Worm (Caenorhabditis elegans): Measurements from ENCODE around the gene pqn-84.

Gene pqn-84

DNA sequence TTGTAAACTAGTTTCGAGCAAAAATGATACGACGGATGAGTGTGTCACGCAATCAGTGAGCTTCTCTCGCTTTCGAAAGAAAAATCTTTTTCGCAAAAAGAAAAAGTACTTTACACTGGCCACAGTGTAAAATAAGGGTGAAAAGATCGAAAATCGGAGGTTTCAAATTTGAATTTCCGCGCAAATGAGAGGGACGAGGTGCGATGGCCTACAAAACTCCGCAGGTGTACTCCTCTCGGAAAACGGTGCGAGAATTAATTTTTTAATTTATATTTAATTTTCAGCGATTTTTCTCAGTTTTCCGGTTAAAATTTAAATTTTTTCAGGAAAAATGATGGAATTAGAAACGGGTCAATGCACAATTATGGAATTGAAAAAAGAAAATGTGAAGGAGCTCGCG is 46.7 kb downstream of the pqn-84 start, which contains the start of gene mrt-2 (continued):
- peak; percentile 14 for TF ChIP-seq F37D6.2 (tag; optimal IDR thresholded peaks at IDR 0.05)
- no peak for TF ChIP-seq D1046.2 (GFP tag; IDR thresholded peaks at IDR 0.05)
- no peak for TF ChIP-seq zip-2 (tag; optimal IDR thresholded peaks at IDR 0.05)
- TF ChIP-seq ceh-32 (tag; optimal IDR thresholded peaks at IDR 0.05; ENCODE audit: poor library complexity) = no peak
- peak; percentile 24 for TF ChIP-seq nhr-28 (tag; optimal IDR thresholded peaks at IDR 0.05)
- no peak for TF ChIP-seq egl-43 (GFP tag; IDR thresholded peaks at IDR 0.05)
- TF ChIP-seq F44E2.7 (GFP tag; IDR thresholded peaks at IDR 0.05) = no peak
- TF ChIP-seq nhr-25 (tag; optimal IDR thresholded peaks at IDR 0.05; ENCODE audit: borderline replicate concordance, insufficient read depth) = peak; percentile 16
- TF ChIP-seq daf-16 (GFP tag; optimal IDR thresholded peaks at IDR 0.05) = no peak
- peak; percentile 47 for TF ChIP-seq daf-16 (tag; optimal IDR thresholded peaks at IDR 0.05)
- TF ChIP-seq lin-29 (GFP tag; IDR thresholded peaks at IDR 0.05) = no peak
- peak; percentile 97 for TF ChIP-seq dpl-1 (GFP tag; optimal IDR thresholded peaks at IDR 0.05)
- no peak for TF ChIP-seq set-16 (GFP tag; IDR thresholded peaks at IDR 0.05)
- TF ChIP-seq snpc-4 (tag; optimal IDR thresholded peaks at IDR 0.05) = no peak
- TF ChIP-seq fkh-10 (GFP tag; optimal IDR thresholded peaks at IDR 0.05) = no peak
- no peak; the same call in 1 of the 2 replicates for TF ChIP-seq tra-1 (GFP tag; IDR thresholded peaks at IDR 0.05)
- no peak for TF ChIP-seq cey-2 (tag; optimal IDR thresholded peaks at IDR 0.05; ENCODE audit: borderline replicate concordance, insufficient read depth)
- TF ChIP-seq aly-2 (tag; optimal IDR thresholded peaks at IDR 0.05) = no peak
- no peak for TF ChIP-seq R02D3.7 (tag; optimal IDR thresholded peaks at IDR 0.05)
- no peak for TF ChIP-seq lir-3 (tag; optimal IDR thresholded peaks at IDR 0.05)
- no peak for TF ChIP-seq spr-3 (GFP tag; optimal IDR thresholded peaks at IDR 0.05)
- peak; percentile 48 for TF ChIP-seq rbr-2 (tag; optimal IDR thresholded peaks at IDR 0.05)
- no peak for TF ChIP-seq Y105C5A.15 (GFP tag; IDR thresholded peaks at IDR 0.05)
- TF ChIP-seq fos-1 (tag; optimal IDR thresholded peaks at IDR 0.05) = no peak
- no peak for TF ChIP-seq pqm-1 (tag; optimal IDR thresholded peaks at IDR 0.05)
- TF ChIP-seq mdl-1 (tag; optimal IDR thresholded peaks at IDR 0.05) = no peak
- no peak for TF ChIP-seq mdt-29 (GFP tag; IDR thresholded peaks at IDR 0.05)
- no peak for TF ChIP-seq snpc-1.2 (GFP tag; IDR thresholded peaks at IDR 0.05)
- no peak for TF ChIP-seq hmg-1.1 (GFP tag; IDR thresholded peaks at IDR 0.05)
- no peak for TF ChIP-seq ama-1 (optimal IDR thresholded peaks at IDR 0.05)
- TF ChIP-seq daf-8 (GFP tag; IDR thresholded peaks at IDR 0.05) = no peak
- no peak for TF ChIP-seq ztf-11 (tag; optimal IDR thresholded peaks at IDR 0.05)
- TF ChIP-seq lin-13 (GFP tag; optimal IDR thresholded peaks at IDR 0.05) = peak; percentile 45
- peak; percentile 44 for TF ChIP-seq hlh-30 (tag; optimal IDR thresholded peaks at IDR 0.05; ENCODE audit: insufficient read depth)
- peak; percentile 75 for TF ChIP-seq unc-130 (GFP tag; optimal IDR thresholded peaks at IDR 0.05)
- TF ChIP-seq Y5F2A.4 (GFP tag; optimal IDR thresholded peaks at IDR 0.05) = no peak
- TF ChIP-seq vab-7 (GFP tag; IDR thresholded peaks at IDR 0.05) = no peak
- no peak for TF ChIP-seq saeg-2 (GFP tag; IDR thresholded peaks at IDR 0.05)
- peak; percentile 70 for TF ChIP-seq lin-38 (GFP tag; IDR thresholded peaks at IDR 0.05)
- 0 out of 2 replicates have a peak, but pooled peaks have one; percentile 2 for TF ChIP-seq ceh-44 (GFP tag; IDR thresholded peaks at IDR 0.05)
- TF ChIP-seq Y75B8A.6 (GFP tag; IDR thresholded peaks at IDR 0.05) = no peak
- peak; percentile 49 for TF ChIP-seq nhr-102 (tag; optimal IDR thresholded peaks at IDR 0.05)
- TF ChIP-seq F26F4.8 (GFP tag; conservative IDR thresholded peaks at IDR 0.05) = no peak
- TF ChIP-seq unc-62 (GFP tag; optimal IDR thresholded peaks at IDR 0.05 in 1 of 2) = no peak
- no peak for TF ChIP-seq unc-62 (tag; optimal IDR thresholded peaks at IDR 0.05)
- TF ChIP-seq ceh-20 (GFP tag; IDR thresholded peaks at IDR 0.05) = 0 out of 2 replicates have a peak, but pooled peaks have one; percentile 17
- TF ChIP-seq daf-19 (GFP tag; conservative IDR thresholded peaks at IDR 0.05) = no peak
- no peak for TF ChIP-seq dmd-8 (GFP tag; IDR thresholded peaks at IDR 0.05)
- no peak for TF ChIP-seq gei-8 (GFP tag; optimal IDR thresholded peaks at IDR 0.05)
- TF ChIP-seq tag-97 (GFP tag; IDR thresholded peaks at IDR 0.05) = no peak
- no peak for TF ChIP-seq aha-1 (tag)
- TF ChIP-seq madf-9 (GFP tag; conservative IDR thresholded peaks at IDR 0.05) = no peak
- peak; percentile 16 for TF ChIP-seq ztf-7 (tag; optimal IDR thresholded peaks at IDR 0.05)
